Worm (Caenorhabditis elegans): Measurements from ENCODE around the gene nrf-5.

DNA sequence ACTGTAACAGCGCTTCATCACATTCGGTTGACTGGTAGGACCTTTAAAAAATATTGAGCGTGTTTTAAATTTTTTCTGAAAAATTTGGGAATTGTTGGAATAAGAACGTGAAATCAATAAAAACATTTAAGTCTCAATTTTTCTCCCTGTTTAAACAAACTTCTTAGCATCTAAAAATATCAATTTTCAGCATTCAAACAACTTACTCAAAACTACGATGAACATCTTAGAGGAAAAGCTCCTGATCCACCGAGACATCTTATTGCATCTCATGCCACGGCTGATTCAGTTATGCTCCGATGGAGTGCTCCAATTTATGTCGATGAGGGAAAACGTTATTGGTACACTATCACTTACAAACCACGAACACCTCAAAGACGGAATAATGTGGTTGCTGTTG is 28.9 kb upstream of the nrf-5 start:
- no peak for TF ChIP-seq him-1 (tag; optimal IDR thresholded peaks at IDR 0.05)
- TF ChIP-seq dao-5 (tag; optimal IDR thresholded peaks at IDR 0.05) = no peak
- no peak for TF ChIP-seq W03F9.2 (tag; optimal IDR thresholded peaks at IDR 0.05)
